Fruit fly (Drosophila melanogaster) whole organism, embryonic: ENCODE data around the gene alpha4GT2.

Source experiments
- Abd-B ChIP-seq: fragments of 200-800 bp; sonication (Bioruptor generic); optimal IDR thresholded peaks from 2 replicates; lab custom pipeline; 2018; ENCODE audit warnings: missing biosample characterization, mild to moderate bottlenecking, missing genetic modification characterization, moderate library complexity
- Adf1 ChIP-seq: fragments of 200-800 bp; sonication (Bioruptor generic); IDR thresholded peaks from 2 replicates; pipeline ENCODE4 v1.3.6; 2022; ENCODE audit warnings: missing biosample characterization, missing genetic modification characterization
- Atf6 ChIP-seq: fragments of 200-800 bp; sonication (Bioruptor generic); IDR thresholded peaks from 2 replicates; pipeline ENCODE4 v1.3.6; 2022; ENCODE audit warnings: missing biosample characterization, missing genetic modification characterization
- CG1024 ChIP-seq: fragments of 200-800 bp; sonication (Bioruptor generic); IDR thresholded peaks from 2 replicates; pipeline ENCODE4 v1.3.6; 2022; ENCODE audit warnings: missing biosample characterization, missing genetic modification characterization
- CG10274 ChIP-seq: fragments of 200-800 bp; sonication (Bioruptor generic); optimal IDR thresholded peaks from 3 replicates; lab custom pipeline; 2017; ENCODE audit warnings: missing biosample characterization, mild to moderate bottlenecking, missing genetic modification characterization
- CG10462 ChIP-seq: fragments of 200-800 bp; sonication (Bioruptor generic); optimal IDR thresholded peaks from 2 replicates; lab custom pipeline; 2016; ENCODE audit warnings: missing biosample characterization, missing genetic modification characterization
- CG11398 ChIP-seq: fragments of 200-800 bp; sonication (Bioruptor generic); optimal IDR thresholded peaks from 2 replicates; lab custom pipeline; 2016; ENCODE audit warnings: missing biosample characterization, missing genetic modification characterization
- CG11560 ChIP-seq: fragments of 200-800 bp; sonication (Bioruptor generic); IDR thresholded peaks from 3 replicates; pipeline ENCODE4 v1.3.6; 2022; ENCODE audit warnings: missing biosample characterization, missing genetic modification characterization
- CG12391 ChIP-seq: fragments of 200-800 bp; sonication (Bioruptor generic); optimal IDR thresholded peaks from 3 replicates; lab custom pipeline; 2018; ENCODE audit warnings: missing biosample characterization, mild to moderate bottlenecking, missing genetic modification characterization, moderate library complexity
- CG14965 ChIP-seq: fragments of 200-800 bp; sonication (Bioruptor generic); optimal IDR thresholded peaks from 2 replicates; lab custom pipeline; 2016; ENCODE audit warnings: missing biosample characterization, missing genetic modification characterization, borderline replicate concordance
- CG1529 ChIP-seq: fragments of 200-800 bp; sonication (Bioruptor generic); optimal IDR thresholded peaks from 3 replicates; lab custom pipeline; 2018; ENCODE audit warnings: missing biosample characterization, missing genetic modification characterization
- CG15479 ChIP-seq: fragments of 200-800 bp; sonication (Bioruptor generic); optimal IDR thresholded peaks from 3 replicates; lab custom pipeline; 2019; ENCODE audit warnings: missing biosample characterization, mild to moderate bottlenecking, missing genetic modification characterization, moderate library complexity
- CG15601 ChIP-seq: fragments of 200-800 bp; sonication (Bioruptor generic); optimal IDR thresholded peaks from 3 replicates; lab custom pipeline; 2019; ENCODE audit warnings: missing biosample characterization, mild to moderate bottlenecking, missing genetic modification characterization, moderate library complexity
- CG31388 ChIP-seq: fragments of 200-800 bp; sonication (Bioruptor generic); optimal IDR thresholded peaks from 2 replicates; lab custom pipeline; 2016; ENCODE audit warnings: missing biosample characterization, missing genetic modification characterization
- CG32772 ChIP-seq: fragments of 200-800 bp; sonication (Bioruptor generic); IDR thresholded peaks from 2 replicates; pipeline ENCODE4 v1.3.6; 2022; ENCODE audit warnings: missing biosample characterization, missing genetic modification characterization
- CG3407 ChIP-seq: fragments of 200-800 bp; sonication (Bioruptor generic); optimal IDR thresholded peaks from 2 replicates; lab custom pipeline; 2018; ENCODE audit warnings: missing biosample characterization, mild to moderate bottlenecking, missing genetic modification characterization
- CG3995 ChIP-seq: fragments of 200-800 bp; sonication (Bioruptor generic); optimal IDR thresholded peaks from 3 replicates; lab custom pipeline; 2016; ENCODE audit warnings: missing biosample characterization, missing genetic modification characterization
- CG7963 ChIP-seq: fragments of 200-800 bp; sonication (Bioruptor generic); IDR thresholded peaks from 3 replicates; pipeline ENCODE4 v1.3.6; 2022; ENCODE audit warnings: missing biosample characterization, missing genetic modification characterization; ENCODE audit not compliant: partially characterized antibody
- CG8359 ChIP-seq: fragments of 200-800 bp; sonication (Bioruptor generic); optimal IDR thresholded peaks from 2 replicates; lab custom pipeline; 2017; ENCODE audit warnings: missing biosample characterization, mild to moderate bottlenecking, missing genetic modification characterization, borderline replicate concordance
- CG9215 ChIP-seq: fragments of 200-800 bp; sonication (Bioruptor generic); IDR thresholded peaks from 2 replicates; pipeline ENCODE4 v1.3.6; 2022; ENCODE audit warnings: missing biosample characterization, missing genetic modification characterization
- Dek ChIP-seq: fragments of 200-800 bp; sonication (Bioruptor generic); optimal IDR thresholded peaks from 3 replicates; lab custom pipeline; 2019; ENCODE audit warnings: missing biosample characterization, mild to moderate bottlenecking, missing genetic modification characterization, moderate library complexity
- Ets97D ChIP-seq: fragments of 200-800 bp; sonication (Bioruptor generic); optimal IDR thresholded peaks from 3 replicates; lab custom pipeline; 2016; ENCODE audit warnings: missing biosample characterization, missing genetic modification characterization
- Hr78 ChIP-seq, 2 experiments: fragments of 200-800 bp in 1 of 2; fragments of >200 bp in 1 of 2; sonication (Bioruptor generic) in 1 of 2; optimal IDR thresholded peaks; 2 replicates each; lab custom pipeline; 2017 to 2019; ENCODE audit warnings: missing biosample characterization in 2 of 2, missing genetic modification characterization in 2 of 2, mild to moderate bottlenecking in 1 of 2, moderate library complexity in 1 of 2
- Lhr ChIP-seq: fragments of 200-800 bp; sonication (Bioruptor generic); optimal IDR thresholded peaks from 3 replicates; lab custom pipeline; 2017; ENCODE audit warnings: mild to moderate bottlenecking, missing biosample characterization, missing genetic modification reagents, missing genetic modification characterization
- Lpt ChIP-seq: fragments of >200 bp; optimal IDR thresholded peaks from 2 replicates; lab custom pipeline; 2018; ENCODE audit warnings: missing biosample characterization, missing genetic modification characterization
- Meics ChIP-seq: fragments of 200-800 bp; sonication (Bioruptor generic); optimal IDR thresholded peaks from 2 replicates; lab custom pipeline; 2017; ENCODE audit warnings: missing biosample characterization, mild to moderate bottlenecking, missing genetic modification characterization
- Poxn ChIP-seq: fragments of 200-800 bp; sonication (Bioruptor generic); IDR thresholded peaks from 2 replicates; pipeline ENCODE4 v1.3.6; 2022; ENCODE audit warnings: missing biosample characterization, missing genetic modification characterization
- Trl ChIP-seq, 3 experiments: fragments of >200 bp in 2 of 3; fragments of 200-800 bp in 1 of 3; sonication (Bioruptor generic) in 1 of 3; optimal IDR thresholded peaks; 2 replicates in 1 of 3; 3 replicates in 2 of 3; lab custom pipeline; 2016 to 2017; ENCODE audit warnings: missing biosample characterization in 1 of 3, missing genetic modification characterization in 1 of 3
- Xbp1 ChIP-seq: fragments of 200-800 bp; sonication (Bioruptor generic); optimal IDR thresholded peaks from 3 replicates; lab custom pipeline; 2016; ENCODE audit warnings: missing biosample characterization, mild to moderate bottlenecking, missing genetic modification characterization
- bigmax ChIP-seq: fragments of 200-800 bp; sonication (Bioruptor generic); optimal IDR thresholded peaks from 2 replicates; lab custom pipeline; 2018; ENCODE audit warnings: missing biosample characterization, mild to moderate bottlenecking, missing genetic modification characterization
- caup ChIP-seq: fragments of 200-800 bp; sonication (Bioruptor generic); optimal IDR thresholded peaks from 3 replicates; lab custom pipeline; 2017; ENCODE audit warnings: missing biosample characterization, mild to moderate bottlenecking, missing genetic modification characterization, moderate library complexity; ENCODE audit not compliant: severe bottlenecking
- dm ChIP-seq: fragments of 200-800 bp; sonication (Bioruptor generic); optimal IDR thresholded peaks from 3 replicates; lab custom pipeline; 2016; ENCODE audit warnings: missing biosample characterization, missing genetic modification characterization
- en ChIP-seq: fragments of 200-800 bp; sonication (Bioruptor generic); optimal IDR thresholded peaks from 2 replicates; lab custom pipeline; 2016; ENCODE audit warnings: missing biosample characterization, missing genetic modification characterization
- esg ChIP-seq: fragments of 200-800 bp; sonication (Bioruptor generic); conservative IDR thresholded peaks from 2 replicates; pipeline ENCODE4 v1.3.6; 2022; ENCODE audit warnings: missing biosample characterization, missing genetic modification characterization
- fu2 ChIP-seq: fragments of 200-800 bp; sonication (Bioruptor generic); optimal IDR thresholded peaks from 2 replicates; lab custom pipeline; 2016; ENCODE audit warnings: missing biosample characterization, missing genetic modification characterization
- h ChIP-seq: fragments of >200 bp; optimal IDR thresholded peaks from 2 replicates; lab custom pipeline; 2017
- her ChIP-seq: fragments of 200-800 bp; sonication (Bioruptor generic); optimal IDR thresholded peaks from 2 replicates; lab custom pipeline; 2016; ENCODE audit warnings: missing biosample characterization, missing genetic modification characterization
- klu ChIP-seq: fragments of 200-800 bp; sonication (Bioruptor generic); IDR thresholded peaks from 2 replicates; pipeline ENCODE4 v1.3.6; 2022; ENCODE audit warnings: missing biosample characterization, missing genetic modification characterization
- knrl ChIP-seq: fragments of 200-800 bp; sonication (Bioruptor generic); IDR thresholded peaks from 3 replicates; pipeline ENCODE4 v1.3.6; 2022; ENCODE audit warnings: missing biosample characterization, missing genetic modification characterization; ENCODE audit not compliant: partially characterized antibody
- lola ChIP-seq, 3 experiments: fragments of >200 bp in 2 of 3; fragments of 200-800 bp in 1 of 3; sonication (Bioruptor generic) in 1 of 3; optimal IDR thresholded peaks; 2 replicates each; lab custom pipeline; 2017 to 2019; ENCODE audit warnings: missing biosample characterization in 3 of 3, missing genetic modification characterization in 3 of 3, mild to moderate bottlenecking in 1 of 3, moderate library complexity in 1 of 3
- lov ChIP-seq, 2 experiments: fragments of 200-800 bp in 1 of 2; fragments of >200 bp in 1 of 2; sonication (Bioruptor generic) in 1 of 2; IDR thresholded peaks in 1 of 2; optimal IDR thresholded peaks in 1 of 2; 2 replicates in 1 of 2; 3 replicates in 1 of 2; pipeline versions ENCODE4 v1.3.6 to Lab custom; 2017 to 2022; ENCODE audit warnings: missing biosample characterization in 1 of 2, missing genetic modification characterization in 1 of 2
- luna ChIP-seq: fragments of 200-800 bp; sonication (Bioruptor generic); optimal IDR thresholded peaks from 2 replicates; lab custom pipeline; 2016; ENCODE audit warnings: missing biosample characterization, missing genetic modification characterization
- pnt ChIP-seq: fragments of 200-800 bp; sonication (Bioruptor generic); optimal IDR thresholded peaks from 3 replicates; lab custom pipeline; 2016; ENCODE audit warnings: missing biosample characterization, missing genetic modification characterization
- pum ChIP-seq: fragments of 200-800 bp; sonication (Bioruptor generic); optimal IDR thresholded peaks from 2 replicates; lab custom pipeline; 2016; ENCODE audit warnings: missing biosample characterization, missing genetic modification characterization
- pzg ChIP-seq: fragments of 200-800 bp; sonication (Bioruptor generic); optimal IDR thresholded peaks from 3 replicates; lab custom pipeline; 2018; ENCODE audit warnings: missing biosample characterization, mild to moderate bottlenecking, missing genetic modification characterization, moderate library complexity
- tio ChIP-seq: fragments of 200-800 bp; sonication (Bioruptor generic); optimal IDR thresholded peaks from 2 replicates; lab custom pipeline; 2017; ENCODE audit warnings: missing biosample characterization, missing genetic modification characterization, inconsistent platforms
- usp ChIP-seq: fragments of >200 bp; optimal IDR thresholded peaks from 2 replicates; lab custom pipeline; 2017; ENCODE audit warnings: missing biosample characterization, missing genetic modification characterization
- vvl ChIP-seq: fragments of 200-800 bp; sonication (Bioruptor generic); IDR thresholded peaks from 2 replicates; pipeline ENCODE4 v1.3.6; 2022; ENCODE audit warnings: missing biosample characterization, missing genetic modification characterization

The alpha4GT2 gene

dm6 chr3R:25880198-25880970 lies 48.4 kb downstream of the alpha4GT2 start (continued):
- TF ChIP-seq CG1024 (GFP tag; lab: Robert Waterston, UW) (no peak), CG32772 (GFP tag; lab: Robert Waterston, UW) (no peak), Poxn (no peak), usp (GFP tag; lab: Kevin White, UChicago) (no peak), Atf6 (GFP tag; lab: Robert Waterston, UW) (no peak; the same call in 1 of the 2 replicates), CG10274 (no peak), CG11398 (no peak), bigmax (GFP tag; lab: Kevin White, UChicago) (no peak), Adf1 (GFP tag; lab: Robert Waterston, UW) (no peak), CG7963 (GFP tag; lab: Robert Waterston, UW) (no peak), Abd-B (peak; percentile 33), Hr78 (GFP tag; optimal IDR thresholded peaks at IDR 0.05; lab: Kevin White, UChicago) (no peak), dm (GFP tag; lab: Kevin White, UChicago) (peak; percentile 33), Trl (optimal IDR thresholded peaks at IDR 0.05; lab: Kevin White, UChicago) (peak; percentile 43 to 54), Trl (GFP tag; optimal IDR thresholded peaks at IDR 0.05; lab: Kevin White, UChicago) (no peak), CG3407 (peak; percentile 8), fu2 (GFP tag; lab: Kevin White, UChicago) (no peak), lov (optimal IDR thresholded peaks at IDR 0.05; lab: Kevin White, UChicago) (no peak), lov (GFP tag; IDR thresholded peaks at IDR 0.05; lab: Robert Waterston, UW) (no peak), pum (GFP tag; lab: Kevin White, UChicago) (no peak), CG31388 (GFP tag; lab: Kevin White, UChicago) (no peak), lola (GFP tag; optimal IDR thresholded peaks at IDR 0.05; lab: Kevin White, UChicago) (peak in 1 of 3 experiments; percentile 74), CG9215 (GFP tag; lab: Robert Waterston, UW) (no peak), CG11560 (tag; lab: Robert Waterston, UW) (no peak), vvl (GFP tag; lab: Robert Waterston, UW) (peak; percentile 63), CG3995 (GFP tag; lab: Kevin White, UChicago) (no peak), Dek (tag; lab: Kevin White, UChicago) (peak; percentile 23), h (no peak), luna (GFP tag; lab: Kevin White, UChicago) (no peak), Ets97D (no peak), CG12391 (tag; lab: Kevin White, UChicago) (peak; percentile 72), CG15479 (GFP tag; lab: Kevin White, UChicago) (no peak), Meics (GFP tag; lab: Kevin White, UChicago) (peak; percentile 43), klu (0 out of 2 replicates have a peak, but pooled peaks have one; percentile 37), knrl (GFP tag; lab: Robert Waterston, UW) (no peak), pnt (peak; percentile 1), CG15601 (tag; lab: Kevin White, UChicago) (peak; percentile 63), Xbp1 (GFP tag; lab: Kevin White, UChicago) (peak; percentile 31), her (no peak), CG1529 (GFP tag; lab: Kevin White, UChicago) (no peak), esg (0 out of 2 replicates have a peak, but pooled peaks have one; percentile 20), en (GFP tag; lab: Kevin White, UChicago) (no peak), tio (GFP tag; lab: Kevin White, UChicago) (no peak), pzg (GFP tag; lab: Kevin White, UChicago) (no peak), caup (GFP tag; lab: Kevin White, UChicago) (peak; percentile 27), CG14965 (GFP tag; lab: Kevin White, UChicago) (no peak), Lpt (GFP tag; lab: Kevin White, UChicago) (no peak), Lhr (GFP tag; lab: Kevin White, UChicago) (no peak), CG10462 (GFP tag; lab: Kevin White, UChicago) (no peak), CG8359 (GFP tag; lab: Kevin White, UChicago) (peak; percentile 1)
